Worm (Caenorhabditis elegans) whole organism, L1 larva: ENCODE measurements around the gene F02C12.1.

Source experiments
- Y116A8C.19 ChIP-seq: sonication (generic microtip); optimal IDR thresholded peaks from 2 replicates; lab custom pipeline; 2016; ENCODE audit warnings: missing compliant biosample characterization, missing genetic modification characterization, borderline replicate concordance
- ceh-82 ChIP-seq, 3 experiments: fragments of 150-350 bp in 1 of 3; sonication (generic microtip) in 2 of 3; optimal IDR thresholded peaks; 2 replicates each; lab custom pipeline; 2014 to 2017; ENCODE audit warnings: missing biosample characterization in 3 of 3, missing genetic modification characterization in 3 of 3
- elt-2 ChIP-seq: sonication (generic microtip); optimal IDR thresholded peaks from 2 replicates; lab custom pipeline; 2016; ENCODE audit warnings: missing genetic modification characterization, mild to moderate bottlenecking, inconsistent platforms, missing compliant biosample characterization, missing genetic modification reagents
- fkh-10 ChIP-seq: sonication (generic microtip); optimal IDR thresholded peaks from 2 replicates; lab custom pipeline; 2017; ENCODE audit warnings: missing biosample characterization, missing genetic modification reagents, missing genetic modification characterization
- lin-14 ChIP-seq: fragments of 200-800 bp; sonication (Bioruptor generic); optimal IDR thresholded peaks from 2 replicates; lab custom pipeline; 2018; ENCODE audit warnings: mild to moderate bottlenecking, missing genetic modification characterization, moderate library complexity, missing compliant biosample characterization
- mdl-1 ChIP-seq, 2 experiments: fragments of 150-350 bp; optimal IDR thresholded peaks; 2 replicates each; lab custom pipeline; 2014 to 2017; ENCODE audit warnings: missing biosample characterization in 2 of 2, missing genetic modification characterization in 2 of 2, inconsistent platforms in 1 of 2
- mep-1 ChIP-seq: fragments of 150-350 bp; optimal IDR thresholded peaks from 2 replicates; lab custom pipeline; 2014; ENCODE audit warnings: missing biosample characterization, missing genetic modification characterization
- nhr-84 ChIP-seq: sonication (generic microtip); optimal IDR thresholded peaks from 2 replicates; lab custom pipeline; 2017; ENCODE audit warnings: missing biosample characterization, missing genetic modification characterization
- snpc-4 ChIP-seq: fragments of 150-350 bp; optimal IDR thresholded peaks from 2 replicates; lab custom pipeline; 2014; ENCODE audit warnings: missing biosample characterization, missing genetic modification characterization
- snu-23 ChIP-seq: sonication (generic microtip); optimal IDR thresholded peaks from 2 replicates; lab custom pipeline; 2016; ENCODE audit warnings: missing genetic modification characterization, missing compliant biosample characterization
- unc-130 ChIP-seq: fragments of 150-350 bp; optimal IDR thresholded peaks from 2 replicates; lab custom pipeline; 2017; ENCODE audit warnings: missing biosample characterization, missing genetic modification characterization, inconsistent platforms
- unc-62 ChIP-seq: fragments of 150-350 bp; optimal IDR thresholded peaks from 2 replicates; lab custom pipeline; 2014; ENCODE audit warnings: missing biosample characterization, missing genetic modification reagents, missing genetic modification characterization
- ztf-11 ChIP-seq, 2 experiments: sonication (generic microtip); optimal IDR thresholded peaks; 2 replicates each; lab custom pipeline; 2016 to 2017; ENCODE audit warnings: missing genetic modification characterization in 2 of 2, missing biosample characterization in 1 of 2, missing compliant biosample characterization in 1 of 2

DNA sequence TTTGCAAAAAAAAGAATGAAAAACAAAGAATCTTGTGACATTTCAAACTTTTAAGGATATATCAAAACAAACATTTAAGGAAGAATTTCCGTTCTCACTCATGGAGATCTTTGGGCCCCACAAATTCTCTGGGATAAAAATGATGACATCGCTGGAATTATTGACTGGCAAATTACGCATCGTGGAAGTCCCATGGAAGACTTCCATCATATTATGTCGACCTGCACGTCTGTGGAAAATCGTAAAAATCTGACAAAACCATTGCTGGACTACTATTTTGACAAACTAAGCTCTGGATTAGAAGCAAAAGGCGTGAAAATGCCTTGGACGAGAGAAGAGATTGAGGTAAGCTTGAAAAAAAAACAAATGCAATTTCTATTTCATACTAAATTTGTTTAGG, 15.6 kb downstream of the F02C12.1 start:
- TF ChIP-seq fkh-10 (GFP tag; lab: Kevin White, UChicago) (no peak), nhr-84 (no peak), elt-2 (no peak), mep-1 (tag; lab: Kevin White, UChicago) (no peak), ztf-11 (tag; optimal IDR thresholded peaks at IDR 0.05; lab: Kevin White, UChicago) (no peak), snu-23 (GFP tag; lab: Kevin White, UChicago) (no peak), snpc-4 (no peak), lin-14 (no peak), ceh-82 (tag; optimal IDR thresholded peaks at IDR 0.05; lab: Kevin White, UChicago) (no peak), unc-62 (no peak), Y116A8C.19 (tag; lab: Kevin White, UChicago) (no peak), unc-130 (tag; lab: Kevin White, UChicago) (no peak), mdl-1 (tag; optimal IDR thresholded peaks at IDR 0.05; lab: Kevin White, UChicago) (no peak)
